Worm (Caenorhabditis elegans) whole organism, L4 larva: ENCODE data around the gene crp-1.

Experiments
- ceh-28 ChIP-seq: fragments of 150-350 bp; optimal IDR thresholded peaks from 2 replicates; lab custom pipeline; 2014; ENCODE audit warnings: missing biosample characterization, missing genetic modification reagents, missing genetic modification characterization
- mes-2 ChIP-seq: sonication (generic microtip); optimal IDR thresholded peaks from 2 replicates; lab custom pipeline; 2016; ENCODE audit warnings: missing genotype, mild to moderate bottlenecking, missing genetic modification characterization, missing compliant biosample characterization; ENCODE audit not compliant: poor library complexity, severe bottlenecking
- nhr-237 ChIP-seq: sonication (generic microtip); optimal IDR thresholded peaks from 2 replicates; lab custom pipeline; 2017; ENCODE audit warnings: missing biosample characterization, missing genetic modification characterization
- snpc-4 ChIP-seq: fragments of 150-350 bp; optimal IDR thresholded peaks from 2 replicates; lab custom pipeline; 2014; ENCODE audit warnings: missing biosample characterization, missing genetic modification characterization

ce11 chrV:10460685-10461084 is 17.7 kb upstream of the crp-1 start:
- TF ChIP-seq ceh-28 (tag; lab: Kevin White, UChicago) (no peak), nhr-237 (tag; lab: Kevin White, UChicago) (no peak), snpc-4 (tag; lab: Kevin White, UChicago) (no peak), mes-2 (tag; lab: Kevin White, UChicago) (no peak)
